Worm (Caenorhabditis elegans) whole organism, late embryonic: ENCODE data around the gene nhr-142.

ENCODE experiments used
- ceh-2 ChIP-seq: sonication (generic microtip); optimal IDR thresholded peaks from 2 replicates; lab custom pipeline; 2016; ENCODE audit warnings: missing genotype, missing genetic modification characterization, missing compliant biosample characterization
- ets-4 ChIP-seq: sonication (generic microtip); optimal IDR thresholded peaks from 2 replicates; lab custom pipeline; 2016; ENCODE audit warnings: missing genetic modification characterization, missing compliant biosample characterization
- fkh-10 ChIP-seq: fragments of 150-350 bp; optimal IDR thresholded peaks from 2 replicates; lab custom pipeline; 2014; ENCODE audit warnings: missing biosample characterization, missing genetic modification reagents, missing genetic modification characterization
- gmeb-2 ChIP-seq: sonication (generic microtip); optimal IDR thresholded peaks from 2 replicates; lab custom pipeline; 2016; ENCODE audit warnings: missing genetic modification characterization, inconsistent platforms, missing compliant biosample characterization
- hlh-30 ChIP-seq: sonication (generic microtip); optimal IDR thresholded peaks from 2 replicates; lab custom pipeline; 2017; ENCODE audit warnings: antibody characterized with exemption, missing genetic modification characterization, missing compliant biosample characterization; ENCODE audit not compliant: insufficient read depth
- hlh-8 ChIP-seq: sonication (generic microtip); optimal IDR thresholded peaks from 2 replicates; lab custom pipeline; 2016; ENCODE audit warnings: missing genotype, missing genetic modification characterization, missing compliant biosample characterization
- nhr-11 ChIP-seq: fragments of 150-350 bp; optimal IDR thresholded peaks from 2 replicates; lab custom pipeline; 2014; ENCODE audit warnings: missing biosample characterization, missing genetic modification characterization
- ttx-3 ChIP-seq: sonication (generic microtip); optimal IDR thresholded peaks from 2 replicates; lab custom pipeline; 2016; ENCODE audit warnings: missing genetic modification reagents, missing genetic modification characterization, missing compliant biosample characterization
- unc-3 ChIP-seq, 2 experiments: fragments of 200-800 bp in 1 of 2; sonication (Bioruptor generic) in 1 of 2; sonication (generic microtip) in 1 of 2; conservative IDR thresholded peaks in 1 of 2; optimal IDR thresholded peaks in 1 of 2; 2 replicates each; pipeline versions ENCODE4 v1.3.6 to Lab custom; 2016 to 2022; ENCODE audit warnings: missing compliant biosample characterization in 2 of 2, missing genetic modification characterization in 2 of 2, missing genetic modification reagents in 1 of 2
- unc-55 ChIP-seq: sonication (generic microtip); optimal IDR thresholded peaks from 2 replicates; lab custom pipeline; 2017; ENCODE audit warnings: missing biosample characterization, missing genetic modification reagents, missing genetic modification characterization
- unc-86 ChIP-seq: sonication (generic microtip); optimal IDR thresholded peaks from 2 replicates; lab custom pipeline; 2016; ENCODE audit warnings: missing genetic modification characterization, missing compliant biosample characterization

DNA sequence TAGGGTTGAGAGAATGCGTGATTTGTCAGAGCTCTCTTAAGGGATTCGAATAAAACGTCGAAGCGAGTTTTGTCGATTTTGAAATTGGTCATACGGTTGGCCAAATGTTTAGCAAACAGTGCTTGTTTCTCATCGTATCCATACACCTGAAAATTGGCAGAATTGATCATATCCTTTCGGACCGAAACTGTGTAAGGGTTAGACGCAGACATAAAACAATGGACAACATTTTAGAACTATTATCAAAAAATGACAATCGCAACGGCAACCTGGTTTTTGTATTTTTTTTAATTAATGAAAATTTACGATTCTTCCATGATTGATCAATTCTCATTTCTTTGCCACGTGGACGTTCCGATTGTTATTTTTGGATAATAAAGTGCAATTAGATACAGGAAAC lies 16.2 kb downstream of the nhr-142 start:
- no peak for TF ChIP-seq hlh-8 (tag; lab: Kevin White, UChicago)
- TF ChIP-seq ceh-2 (tag; lab: Kevin White, UChicago): no peak
- no peak for TF ChIP-seq hlh-30 (tag; lab: Kevin White, UChicago)
- no peak for TF ChIP-seq nhr-11 (tag; lab: Kevin White, UChicago)
- TF ChIP-seq fkh-10 (GFP tag; lab: Kevin White, UChicago): no peak
- TF ChIP-seq ets-4 (tag; lab: Kevin White, UChicago): no peak
- TF ChIP-seq ttx-3 (tag; lab: Kevin White, UChicago): no peak
- TF ChIP-seq unc-55 (GFP tag; lab: Kevin White, UChicago): no peak
- TF ChIP-seq gmeb-2 (tag; lab: Kevin White, UChicago): no peak
- no peak for TF ChIP-seq unc-86 (tag; lab: Kevin White, UChicago)
- no peak for TF ChIP-seq unc-3 (GFP tag; conservative IDR thresholded peaks at IDR 0.05; lab: Robert Waterston, UW)
- no peak for TF ChIP-seq unc-3 (tag; optimal IDR thresholded peaks at IDR 0.05; lab: Kevin White, UChicago)
